Fruit fly (Drosophila melanogaster) whole organism, embryonic: ENCODE data around the gene CG43248.

Experiments used
- Ada2b ChIP-seq: fragments of 200-800 bp; sonication (Bioruptor generic); IDR thresholded peaks from 2 replicates; pipeline ENCODE4 v1.3.6; 2022; ENCODE audit warnings: missing biosample characterization, missing genetic modification characterization
- Antp ChIP-seq: fragments of 200-800 bp; sonication (Bioruptor generic); optimal IDR thresholded peaks from 3 replicates; lab custom pipeline; 2016; ENCODE audit warnings: missing biosample characterization, missing genetic modification characterization
- CG12071 ChIP-seq: fragments of 200-800 bp; sonication (Bioruptor generic); optimal IDR thresholded peaks from 3 replicates; lab custom pipeline; 2018; ENCODE audit warnings: missing biosample characterization, mild to moderate bottlenecking, missing genetic modification characterization
- CG13296 ChIP-seq: fragments of 200-800 bp; sonication (Bioruptor generic); optimal IDR thresholded peaks from 3 replicates; lab custom pipeline; 2018; ENCODE audit warnings: missing biosample characterization, mild to moderate bottlenecking, missing genetic modification characterization
- CG13424 ChIP-seq: fragments of 200-800 bp; sonication (Bioruptor generic); optimal IDR thresholded peaks from 2 replicates; lab custom pipeline; 2019; ENCODE audit warnings: missing biosample characterization, mild to moderate bottlenecking, missing genetic modification characterization, moderate library complexity
- CG14050 ChIP-seq: fragments of 200-800 bp; sonication (Bioruptor generic); IDR thresholded peaks from 3 replicates; pipeline ENCODE4 v1.3.6; 2022; ENCODE audit warnings: missing biosample characterization, missing genetic modification characterization
- CG14965 ChIP-seq: fragments of 200-800 bp; sonication (Bioruptor generic); optimal IDR thresholded peaks from 2 replicates; lab custom pipeline; 2016; ENCODE audit warnings: missing biosample characterization, missing genetic modification characterization, borderline replicate concordance
- CG1529 ChIP-seq: fragments of 200-800 bp; sonication (Bioruptor generic); optimal IDR thresholded peaks from 3 replicates; lab custom pipeline; 2018; ENCODE audit warnings: missing biosample characterization, missing genetic modification characterization
- CG15514 ChIP-seq: fragments of 200-800 bp; sonication (Bioruptor generic); optimal IDR thresholded peaks from 3 replicates; lab custom pipeline; 2017; ENCODE audit warnings: missing biosample characterization, missing genetic modification characterization, mild to moderate bottlenecking, moderate library complexity, missing genetic modification reagents
- CG16779 ChIP-seq: fragments of 200-800 bp; sonication (Bioruptor generic); IDR thresholded peaks from 2 replicates; pipeline ENCODE4 v1.3.6; 2022; ENCODE audit warnings: missing biosample characterization, missing genetic modification characterization
- CG18262 ChIP-seq: fragments of 200-800 bp; optimal IDR thresholded peaks from 3 replicates; lab custom pipeline; 2019; ENCODE audit warnings: missing biosample characterization, mild to moderate bottlenecking, missing genetic modification characterization, moderate library complexity
- CG2199 ChIP-seq: fragments of 200-800 bp; sonication (Bioruptor generic); IDR thresholded peaks from 3 replicates; pipeline ENCODE4 v1.3.6; 2022; ENCODE audit warnings: missing biosample characterization, missing genetic modification characterization
- CG4854 ChIP-seq: fragments of 200-800 bp; sonication (Bioruptor generic); optimal IDR thresholded peaks from 2 replicates; lab custom pipeline; 2016; ENCODE audit warnings: missing biosample characterization, missing genetic modification characterization, inconsistent platforms
- CG7271 ChIP-seq: fragments of 200-800 bp; sonication (Bioruptor generic); optimal IDR thresholded peaks from 2 replicates; lab custom pipeline; 2018; ENCODE audit warnings: missing biosample characterization, mild to moderate bottlenecking, missing genetic modification characterization, moderate library complexity
- CG7786 ChIP-seq: fragments of 200-800 bp; sonication (Bioruptor generic); optimal IDR thresholded peaks from 2 replicates; lab custom pipeline; 2016; ENCODE audit warnings: missing biosample characterization, missing genetic modification characterization
- CG7963 ChIP-seq: fragments of 200-800 bp; sonication (Bioruptor generic); IDR thresholded peaks from 3 replicates; pipeline ENCODE4 v1.3.6; 2022; ENCODE audit warnings: missing biosample characterization, missing genetic modification characterization; ENCODE audit not compliant: partially characterized antibody
- CG8765 ChIP-seq: fragments of 200-800 bp; sonication (Bioruptor generic); IDR thresholded peaks from 2 replicates; pipeline ENCODE4 v1.3.6; 2022; ENCODE audit warnings: missing biosample characterization, missing genetic modification characterization
- CG9797 ChIP-seq: fragments of 200-800 bp; sonication (Bioruptor generic); optimal IDR thresholded peaks from 3 replicates; lab custom pipeline; 2018; ENCODE audit warnings: missing biosample characterization, mild to moderate bottlenecking, missing genetic modification characterization
- Gug ChIP-seq: fragments of 200-800 bp; sonication (Bioruptor generic); IDR thresholded peaks from 4 replicates; pipeline ENCODE4 v1.3.6; 2022; ENCODE audit warnings: missing biosample characterization, missing genetic modification characterization
- Mes4 ChIP-seq: fragments of 200-800 bp; sonication (Bioruptor generic); optimal IDR thresholded peaks from 2 replicates; lab custom pipeline; 2016; ENCODE audit warnings: missing biosample characterization, missing genetic modification characterization
- Opbp ChIP-seq: fragments of 200-800 bp; sonication (Bioruptor generic); IDR thresholded peaks from 3 replicates; pipeline ENCODE4 v1.3.6; 2022; ENCODE audit warnings: missing biosample characterization, missing genetic modification characterization; ENCODE audit not compliant: partially characterized antibody
- PHDP ChIP-seq: fragments of 200-800 bp; sonication (Bioruptor generic); optimal IDR thresholded peaks from 3 replicates; lab custom pipeline; 2018; ENCODE audit warnings: missing biosample characterization, mild to moderate bottlenecking, missing genetic modification characterization, moderate library complexity
- Pdp1 ChIP-seq, 2 experiments: fragments of 200-800 bp; sonication (Bioruptor generic); optimal IDR thresholded peaks; 3 replicates each; lab custom pipeline; 2016; ENCODE audit warnings: missing biosample characterization in 2 of 2, missing genetic modification characterization in 2 of 2, mild to moderate bottlenecking in 1 of 2, moderate library complexity in 1 of 2
- Stat92E ChIP-seq, 3 experiments: fragments of >200 bp in 2 of 3; fragments of 200-800 bp in 1 of 3; sonication (Bioruptor generic) in 1 of 3; optimal IDR thresholded peaks; 2 replicates each; lab custom pipeline; 2017 to 2019; ENCODE audit warnings: missing biosample characterization in 3 of 3, missing genetic modification characterization in 3 of 3, mild to moderate bottlenecking in 1 of 3, moderate library complexity in 1 of 3
- ab ChIP-seq: fragments of 200-800 bp; sonication (Bioruptor generic); optimal IDR thresholded peaks from 2 replicates; lab custom pipeline; 2016; ENCODE audit warnings: missing biosample characterization, missing genetic modification characterization
- ase ChIP-seq: fragments of 200-800 bp; sonication (Bioruptor generic); IDR thresholded peaks from 3 replicates; pipeline ENCODE4 v1.3.6; 2022; ENCODE audit warnings: missing biosample characterization, missing genetic modification characterization
- caup ChIP-seq: fragments of 200-800 bp; sonication (Bioruptor generic); optimal IDR thresholded peaks from 3 replicates; lab custom pipeline; 2017; ENCODE audit warnings: missing biosample characterization, mild to moderate bottlenecking, missing genetic modification characterization, moderate library complexity; ENCODE audit not compliant: severe bottlenecking
- ems ChIP-seq: fragments of 200-800 bp; sonication (Bioruptor generic); optimal IDR thresholded peaks from 3 replicates; lab custom pipeline; 2016; ENCODE audit warnings: missing biosample characterization, missing genetic modification characterization
- esg ChIP-seq: fragments of 200-800 bp; sonication (Bioruptor generic); conservative IDR thresholded peaks from 2 replicates; pipeline ENCODE4 v1.3.6; 2022; ENCODE audit warnings: missing biosample characterization, missing genetic modification characterization
- grau ChIP-seq: fragments of 200-800 bp; optimal IDR thresholded peaks from 3 replicates; lab custom pipeline; 2019; ENCODE audit warnings: missing biosample characterization, mild to moderate bottlenecking, missing genetic modification characterization, moderate library complexity
- gsb ChIP-seq: fragments of 200-800 bp; sonication (Bioruptor generic); IDR thresholded peaks from 2 replicates; pipeline ENCODE4 v1.3.6; 2022; ENCODE audit warnings: missing biosample characterization, missing genetic modification characterization
- ind ChIP-seq: fragments of 200-800 bp; sonication (Bioruptor generic); optimal IDR thresholded peaks from 3 replicates; lab custom pipeline; 2016; ENCODE audit warnings: missing biosample characterization, missing genetic modification characterization
- kah ChIP-seq: fragments of 200-800 bp; sonication (Bioruptor generic); optimal IDR thresholded peaks from 2 replicates; lab custom pipeline; 2018; ENCODE audit warnings: missing biosample characterization, mild to moderate bottlenecking, missing genetic modification characterization
- ken ChIP-seq: fragments of 200-800 bp; sonication (Bioruptor generic); IDR thresholded peaks from 3 replicates; pipeline ENCODE4 v1.3.6; 2022; ENCODE audit warnings: missing biosample characterization, missing genetic modification characterization
- lov ChIP-seq, 2 experiments: fragments of 200-800 bp in 1 of 2; fragments of >200 bp in 1 of 2; sonication (Bioruptor generic) in 1 of 2; IDR thresholded peaks in 1 of 2; optimal IDR thresholded peaks in 1 of 2; 2 replicates in 1 of 2; 3 replicates in 1 of 2; pipeline versions ENCODE4 v1.3.6 to Lab custom; 2017 to 2022; ENCODE audit warnings: missing biosample characterization in 1 of 2, missing genetic modification characterization in 1 of 2
- nerfin-1 ChIP-seq: fragments of 200-800 bp; sonication (Bioruptor generic); optimal IDR thresholded peaks from 3 replicates; lab custom pipeline; 2019; ENCODE audit warnings: missing biosample characterization, mild to moderate bottlenecking, missing genetic modification characterization, moderate library complexity
- nmo ChIP-seq: fragments of 200-800 bp; sonication (Bioruptor generic); optimal IDR thresholded peaks from 2 replicates; lab custom pipeline; 2018; ENCODE audit warnings: missing biosample characterization, mild to moderate bottlenecking, missing genetic modification characterization, moderate library complexity
- pita ChIP-seq: fragments of 200-800 bp; sonication (Bioruptor generic); optimal IDR thresholded peaks from 2 replicates; lab custom pipeline; 2017; ENCODE audit warnings: missing biosample characterization, mild to moderate bottlenecking, missing genetic modification characterization
- pros ChIP-seq: fragments of 200-800 bp; sonication (Bioruptor generic); optimal IDR thresholded peaks from 3 replicates; lab custom pipeline; 2019; ENCODE audit warnings: missing biosample characterization, mild to moderate bottlenecking, missing genetic modification characterization, moderate library complexity
- sd ChIP-seq: fragments of 200-800 bp; sonication (Bioruptor generic); optimal IDR thresholded peaks from 3 replicates; lab custom pipeline; 2018; ENCODE audit warnings: missing biosample characterization, mild to moderate bottlenecking, missing genetic modification characterization, moderate library complexity
- sna ChIP-seq: fragments of 200-800 bp; sonication (Bioruptor generic); IDR thresholded peaks from 2 replicates; pipeline ENCODE4 v1.3.6; 2022; ENCODE audit warnings: missing biosample characterization, missing genetic modification characterization; ENCODE audit not compliant: partially characterized antibody
- sr ChIP-seq: fragments of 200-800 bp; sonication (Bioruptor generic); IDR thresholded peaks from 3 replicates; pipeline ENCODE4 v1.3.6; 2022; ENCODE audit warnings: missing biosample characterization, missing genetic modification characterization
- tap ChIP-seq: fragments of 200-800 bp; optimal IDR thresholded peaks from 3 replicates; lab custom pipeline; 2019; ENCODE audit warnings: missing biosample characterization, mild to moderate bottlenecking, missing genetic modification characterization, moderate library complexity
- tgo ChIP-seq: fragments of 200-800 bp; sonication (Bioruptor generic); IDR thresholded peaks from 3 replicates; pipeline ENCODE4 v1.3.6; 2022; ENCODE audit warnings: missing biosample characterization, missing genetic modification characterization
- toy ChIP-seq: fragments of 200-800 bp; sonication (Bioruptor generic); IDR thresholded peaks from 2 replicates; pipeline ENCODE4 v1.3.6; 2022; ENCODE audit warnings: missing biosample characterization, missing genetic modification characterization
- unc-4 ChIP-seq: fragments of 200-800 bp; sonication (Bioruptor generic); IDR thresholded peaks from 2 replicates; pipeline ENCODE4 v1.3.6; 2022; ENCODE audit warnings: missing biosample characterization, missing genetic modification characterization; ENCODE audit not compliant: partially characterized antibody

The CG43248 gene

dm6 chr3L:15534274-15535227 is 3.3 kb upstream of the CG43248 start (continued):
- no peak for TF ChIP-seq CG12071 (GFP tag; lab: Kevin White, UChicago)
- peak; percentile 42 for TF ChIP-seq CG7786 (GFP tag; lab: Kevin White, UChicago)
- no peak for TF ChIP-seq kah (GFP tag; lab: Kevin White, UChicago)
- no peak for TF ChIP-seq Opbp (GFP tag; lab: Robert Waterston, UW)
- TF ChIP-seq CG2199 (GFP tag; lab: Robert Waterston, UW) = peak; percentile 10; the same call in 1 of the 3 replicates
- TF ChIP-seq Stat92E (GFP tag; optimal IDR thresholded peaks at IDR 0.05; lab: Kevin White, UChicago) = no peak
- TF ChIP-seq CG13424 (tag; lab: Kevin White, UChicago) = peak; percentile 68
- no peak for TF ChIP-seq tap (tag; lab: Kevin White, UChicago)
- peak; percentile 53 for TF ChIP-seq ems (GFP tag; lab: Kevin White, UChicago)
- TF ChIP-seq pros = peak; percentile 18
- peak; percentile 46 for TF ChIP-seq Mes4
- peak; percentile 95 for TF ChIP-seq sd
- TF ChIP-seq ind (GFP tag; lab: Kevin White, UChicago) = peak; percentile 68
- no peak for TF ChIP-seq CG16779 (GFP tag; lab: Robert Waterston, UW)
- peak; percentile 45 for TF ChIP-seq Antp
- TF ChIP-seq ab (GFP tag; lab: Kevin White, UChicago) = no peak
- no peak for TF ChIP-seq CG13296 (GFP tag; lab: Kevin White, UChicago)
- TF ChIP-seq ase (GFP tag; lab: Robert Waterston, UW) = no peak
- no peak for TF ChIP-seq sna (GFP tag; lab: Robert Waterston, UW)
- peak; percentile 35 for TF ChIP-seq PHDP (tag; lab: Kevin White, UChicago)
- TF ChIP-seq CG8765 (GFP tag; lab: Robert Waterston, UW) = no peak
- TF ChIP-seq nerfin-1 (tag; lab: Kevin White, UChicago) = peak; percentile 53
- peak; percentile 7; the same call in 1 of the 2 replicates for TF ChIP-seq Ada2b (GFP tag; lab: Robert Waterston, UW)
- TF ChIP-seq CG18262 = peak; percentile 85
- 0 out of 3 replicates have a peak, but pooled peaks have one; percentile 38 for TF ChIP-seq ken (GFP tag; lab: Robert Waterston, UW)
- TF ChIP-seq nmo = peak; percentile 80
- TF ChIP-seq pita (GFP tag; lab: Kevin White, UChicago) = no peak
- peak; percentile 44 for TF ChIP-seq caup (GFP tag; lab: Kevin White, UChicago)
- no peak for TF ChIP-seq CG4854
- TF ChIP-seq CG15514 (GFP tag; lab: Kevin White, UChicago) = no peak
- TF ChIP-seq grau = peak; percentile 73
- no peak for TF ChIP-seq CG7963 (GFP tag; lab: Robert Waterston, UW)
- peak; percentile 55; the same call in 2 of the 4 replicates for TF ChIP-seq Gug (GFP tag; lab: Robert Waterston, UW)
- TF ChIP-seq CG14050 = no peak; the same call in 2 of the 3 replicates
- no peak for TF ChIP-seq gsb (GFP tag; lab: Robert Waterston, UW)
- peak; percentile 5 to 71 for TF ChIP-seq Pdp1 (GFP tag; optimal IDR thresholded peaks at IDR 0.05; lab: Kevin White, UChicago)
- TF ChIP-seq CG1529 (GFP tag; lab: Kevin White, UChicago) = peak; percentile 62
- no peak for TF ChIP-seq toy (GFP tag; lab: Robert Waterston, UW)
- no peak for TF ChIP-seq CG9797 (GFP tag; lab: Kevin White, UChicago)
- peak; percentile 20; the same call in 1 of the 2 replicates for TF ChIP-seq esg
- no peak for TF ChIP-seq tgo (GFP tag; lab: Robert Waterston, UW)
- TF ChIP-seq CG7271 (tag; lab: Kevin White, UChicago) = no peak
- TF ChIP-seq lov (optimal IDR thresholded peaks at IDR 0.05; lab: Kevin White, UChicago) = no peak
- TF ChIP-seq lov (GFP tag; IDR thresholded peaks at IDR 0.05; lab: Robert Waterston, UW) = no peak
- TF ChIP-seq unc-4 (GFP tag; lab: Robert Waterston, UW) = no peak
- TF ChIP-seq sr (GFP tag; lab: Robert Waterston, UW) = no peak
- TF ChIP-seq CG14965 (GFP tag; lab: Kevin White, UChicago) = no peak
